Worm (Caenorhabditis elegans) whole organism, early embryonic: ENCODE measurements around the gene R05D8.11.

Source experiments
- B0310.2 ChIP-seq: sonication (generic microtip); optimal IDR thresholded peaks from 2 replicates; lab custom pipeline; 2016; ENCODE audit warnings: mild to moderate bottlenecking, missing genetic modification characterization, missing compliant biosample characterization
- F13C5.2 ChIP-seq: sonication (generic microtip); optimal IDR thresholded peaks from 2 replicates; lab custom pipeline; 2017; ENCODE audit warnings: mild to moderate bottlenecking, missing genetic modification characterization, inconsistent platforms, missing compliant biosample characterization
- aly-1 ChIP-seq: sonication (generic microtip); optimal IDR thresholded peaks from 2 replicates; lab custom pipeline; 2016; ENCODE audit warnings: missing genetic modification characterization, missing compliant biosample characterization
- ama-1 ChIP-seq: fragments of 150-350 bp; optimal IDR thresholded peaks from 2 replicates; lab custom pipeline; 2014
- ceh-13 ChIP-seq: fragments of 200-800 bp; sonication (Bioruptor generic); optimal IDR thresholded peaks from 2 replicates; lab custom pipeline; 2018; ENCODE audit warnings: mild to moderate bottlenecking, missing genetic modification characterization, missing compliant biosample characterization
- ceh-36 ChIP-seq: sonication (generic microtip); optimal IDR thresholded peaks from 2 replicates; lab custom pipeline; 2016; ENCODE audit warnings: missing genetic modification characterization, inconsistent platforms, missing compliant biosample characterization
- ets-7 ChIP-seq: sonication (generic microtip); optimal IDR thresholded peaks from 2 replicates; lab custom pipeline; 2016; ENCODE audit warnings: missing genotype, missing genetic modification characterization, missing compliant biosample characterization
- flt-1 ChIP-seq: fragments of 200-800 bp; sonication (Bioruptor generic); IDR thresholded peaks from 2 replicates; pipeline ENCODE4 v1.3.6; 2022; ENCODE audit warnings: missing genetic modification characterization, missing compliant biosample characterization
- hmbx-1 ChIP-seq: sonication (generic microtip); optimal IDR thresholded peaks from 2 replicates; lab custom pipeline; 2016; ENCODE audit warnings: mild to moderate bottlenecking, missing genetic modification characterization, missing compliant biosample characterization
- hmg-4 ChIP-seq: fragments of 200-800 bp; sonication (Bioruptor generic); optimal IDR thresholded peaks from 2 replicates; lab custom pipeline; 2018; ENCODE audit warnings: mild to moderate bottlenecking, missing genetic modification characterization, missing compliant biosample characterization
- hnd-1 ChIP-seq: sonication (generic microtip); optimal IDR thresholded peaks from 2 replicates; lab custom pipeline; 2016; ENCODE audit warnings: missing genetic modification characterization, missing compliant biosample characterization
- pes-1 ChIP-seq: fragments of 200-800 bp; sonication (Bioruptor generic); IDR thresholded peaks from 2 replicates; pipeline ENCODE4 v1.3.6; 2022; ENCODE audit warnings: missing genetic modification reagents, missing genetic modification characterization, missing compliant biosample characterization
- scrt-1 ChIP-seq: fragments of 200-800 bp; sonication (Bioruptor generic); IDR thresholded peaks from 2 replicates; pipeline ENCODE4 v1.3.6; 2022; ENCODE audit warnings: missing genetic modification characterization, missing compliant biosample characterization
- sea-1 ChIP-seq: fragments of 200-800 bp; sonication (Bioruptor generic); conservative IDR thresholded peaks from 2 replicates; pipeline ENCODE4 v1.3.6; 2022; ENCODE audit warnings: missing genetic modification characterization, missing compliant biosample characterization
- tbx-11 ChIP-seq: fragments of 200-800 bp; sonication (Bioruptor generic); IDR thresholded peaks from 2 replicates; pipeline ENCODE4 v1.3.6; 2022; ENCODE audit warnings: missing genetic modification characterization, missing compliant biosample characterization
- tbx-37 ChIP-seq: fragments of 200-800 bp; sonication (Bioruptor generic); conservative IDR thresholded peaks from 2 replicates; pipeline ENCODE4 v1.3.6; 2022; ENCODE audit warnings: missing genetic modification reagents, missing genetic modification characterization, missing compliant biosample characterization
- tra-4 ChIP-seq: sonication (generic microtip); optimal IDR thresholded peaks from 2 replicates; lab custom pipeline; 2017; ENCODE audit warnings: missing genetic modification characterization, missing compliant biosample characterization

Gene R05D8.11

ce11 chrV:2761470-2761869 is 19.2 kb downstream of the R05D8.11 start:
- TF ChIP-seq hmg-4 (GFP tag; lab: Kevin White, UChicago) (no peak), tbx-11 (GFP tag; lab: Robert Waterston, UW) (0 out of 2 replicates have a peak, but pooled peaks have one; percentile 35)

- TF ChIP-seq flt-1 (GFP tag; lab: Robert Waterston, UW) (no peak), B0310.2 (tag; lab: Kevin White, UChicago) (no peak), hmbx-1 (tag; lab: Kevin White, UChicago) (no peak), tbx-37 (GFP tag; lab: Robert Waterston, UW) (no peak), tra-4 (tag; lab: Kevin White, UChicago) (no peak), hmg-4 (GFP tag; lab: Kevin White, UChicago) (no peak), pes-1 (GFP tag; lab: Robert Waterston, UW) (no peak), ceh-36 (no peak), aly-1 (no peak)
Measured at ce11 chrV:2759456-2759855, 21.2 kb downstream of the R05D8.11 start, which contains the start of gene srg-58. srg-58 (minus strand) TSS chrV:2759556.

- TF ChIP-seq hnd-1 (tag; lab: Kevin White, UChicago) (no peak), hmg-4 (GFP tag; lab: Kevin White, UChicago) (no peak), ceh-36 (no peak), B0310.2 (tag; lab: Kevin White, UChicago) (no peak)
Measured at ce11 chrV:2758437-2758836, 22.2 kb downstream of the R05D8.11 start.

ce11 chrV:2757226-2757893 is 23.3 kb downstream of the R05D8.11 start, which contains the start of gene srx-28:
srx-28 (minus strand) TSS chrV:2757276.
- TF ChIP-seq scrt-1 (GFP tag; lab: Robert Waterston, UW) = no peak
- TF ChIP-seq ceh-13 (GFP tag; lab: Kevin White, UChicago) = no peak
- no peak for TF ChIP-seq tbx-11 (GFP tag; lab: Robert Waterston, UW)
- TF ChIP-seq hnd-1 (tag; lab: Kevin White, UChicago) = no peak
- TF ChIP-seq F13C5.2 (tag; lab: Kevin White, UChicago) = no peak
- TF ChIP-seq sea-1 (GFP tag; lab: Robert Waterston, UW) = no peak
- no peak for TF ChIP-seq tbx-37 (GFP tag; lab: Robert Waterston, UW)
- no peak for TF ChIP-seq ceh-36
- no peak for TF ChIP-seq aly-1
- no peak for TF ChIP-seq hmbx-1 (tag; lab: Kevin White, UChicago)
- no peak for TF ChIP-seq tra-4 (tag; lab: Kevin White, UChicago)
- TF ChIP-seq flt-1 (GFP tag; lab: Robert Waterston, UW) = no peak
- TF ChIP-seq pes-1 (GFP tag; lab: Robert Waterston, UW) = no peak
- TF ChIP-seq ama-1 (lab: Kevin White, UChicago) = no peak
- TF ChIP-seq ets-7 (tag; lab: Kevin White, UChicago) = no peak
- no peak for TF ChIP-seq B0310.2 (tag; lab: Kevin White, UChicago)
- TF ChIP-seq hmg-4 (GFP tag; lab: Kevin White, UChicago) = no peak

ce11 chrV:2753007-2753406 is 27.7 kb downstream of the R05D8.11 start, which contains the start of gene srx-26:
srx-26 (minus strand) TSS chrV:2753107.
- TF ChIP-seq sea-1 (GFP tag; lab: Robert Waterston, UW) (no peak), ceh-36 (no peak), scrt-1 (GFP tag; lab: Robert Waterston, UW) (no peak), aly-1 (no peak), ama-1 (lab: Kevin White, UChicago) (no peak), B0310.2 (tag; lab: Kevin White, UChicago) (no peak)

ce11 chrV:2750006-2750405 is 30.7 kb downstream of the R05D8.11 start, which contains the start of gene srx-24:
srx-24 (minus strand) TSS chrV:2750106.
- TF ChIP-seq tbx-37 (GFP tag; lab: Robert Waterston, UW) (no peak), ama-1 (lab: Kevin White, UChicago) (no peak), ceh-13 (GFP tag; lab: Kevin White, UChicago) (no peak), hmbx-1 (tag; lab: Kevin White, UChicago) (no peak), aly-1 (no peak), scrt-1 (GFP tag; lab: Robert Waterston, UW) (no peak), pes-1 (GFP tag; lab: Robert Waterston, UW) (no peak), F13C5.2 (tag; lab: Kevin White, UChicago) (no peak), sea-1 (GFP tag; lab: Robert Waterston, UW) (no peak), tbx-11 (GFP tag; lab: Robert Waterston, UW) (no peak), hmg-4 (GFP tag; lab: Kevin White, UChicago) (no peak)

ce11 chrV:2746404-2746803 is 34.3 kb downstream of the R05D8.11 start:
- TF ChIP-seq sea-1 (GFP tag; lab: Robert Waterston, UW) (no peak), aly-1 (no peak), flt-1 (GFP tag; lab: Robert Waterston, UW) (no peak), hmbx-1 (tag; lab: Kevin White, UChicago) (no peak), F13C5.2 (tag; lab: Kevin White, UChicago) (no peak), hmg-4 (GFP tag; lab: Kevin White, UChicago) (no peak), ceh-13 (GFP tag; lab: Kevin White, UChicago) (no peak), tra-4 (tag; lab: Kevin White, UChicago) (no peak), tbx-37 (GFP tag; lab: Robert Waterston, UW) (no peak), scrt-1 (GFP tag; lab: Robert Waterston, UW) (no peak), tbx-11 (GFP tag; lab: Robert Waterston, UW) (no peak), hnd-1 (tag; lab: Kevin White, UChicago) (no peak), B0310.2 (tag; lab: Kevin White, UChicago) (no peak), pes-1 (GFP tag; lab: Robert Waterston, UW) (no peak), ama-1 (lab: Kevin White, UChicago) (no peak)
